Worm (Caenorhabditis elegans) whole organism, mixed stage, embryonic: ENCODE results near the gene zag-1.

Experiments
- ceh-83 ChIP-seq: fragments of 200-800 bp; sonication (Bioruptor generic); optimal IDR thresholded peaks from 2 replicates; lab custom pipeline; 2018; ENCODE audit warnings: mild to moderate bottlenecking, missing genetic modification characterization, missing compliant biosample characterization
- elt-3 ChIP-seq: fragments of 150-350 bp; optimal IDR thresholded peaks from 2 replicates; lab custom pipeline; 2014; ENCODE audit warnings: missing biosample characterization, missing genetic modification characterization
- lsy-2 ChIP-seq: fragments of 150-350 bp; optimal IDR thresholded peaks from 2 replicates; lab custom pipeline; 2014; ENCODE audit warnings: missing biosample characterization, missing genetic modification characterization
- nhr-12 ChIP-seq: fragments of 150-350 bp; optimal IDR thresholded peaks from 2 replicates; lab custom pipeline; 2014; ENCODE audit warnings: missing biosample characterization, missing genetic modification characterization
- nhr-2 ChIP-seq: fragments of 150-350 bp; optimal IDR thresholded peaks from 2 replicates; lab custom pipeline; 2014; ENCODE audit warnings: missing biosample characterization, missing genetic modification characterization
- nhr-237 ChIP-seq: fragments of 150-350 bp; optimal IDR thresholded peaks from 2 replicates; lab custom pipeline; 2014; ENCODE audit warnings: missing biosample characterization, missing genetic modification characterization
- pha-4 ChIP-seq: fragments of 150-350 bp; optimal IDR thresholded peaks from 2 replicates; lab custom pipeline; 2018; ENCODE audit warnings: missing biosample characterization, missing genetic modification reagents, missing genetic modification characterization
- tbx-8 ChIP-seq: fragments of 200-800 bp; sonication (Bioruptor generic); optimal IDR thresholded peaks from 2 replicates; lab custom pipeline; 2018; ENCODE audit warnings: mild to moderate bottlenecking, missing genetic modification characterization, moderate library complexity, missing compliant biosample characterization
- unc-39 ChIP-seq: fragments of 150-350 bp; optimal IDR thresholded peaks from 2 replicates; lab custom pipeline; 2014; ENCODE audit warnings: missing biosample characterization, missing genetic modification characterization
- ztf-11 ChIP-seq: fragments of 150-350 bp; optimal IDR thresholded peaks from 2 replicates; lab custom pipeline; 2014; ENCODE audit warnings: missing biosample characterization, missing genetic modification characterization

DNA sequence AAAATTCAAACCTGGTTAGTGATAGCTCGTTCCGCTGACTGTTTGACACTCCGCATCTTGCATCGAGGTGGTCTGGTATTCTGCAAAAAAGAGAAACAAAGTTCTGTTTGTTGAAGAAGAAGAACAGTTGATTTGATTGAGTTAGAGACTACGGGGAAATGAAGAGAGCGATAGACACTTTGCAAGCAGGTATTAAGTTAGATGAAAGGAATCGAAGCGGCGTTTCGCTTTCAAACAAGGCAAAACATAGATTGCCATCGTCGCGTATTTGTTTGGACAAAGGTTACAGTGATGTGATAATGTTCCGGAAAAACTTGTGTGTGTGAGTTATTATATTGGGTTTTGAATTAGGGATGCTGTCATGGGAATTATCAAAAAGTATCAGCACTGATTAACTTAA, 38.4 kb upstream of the zag-1 start:
- TF ChIP-seq ztf-11: no peak
- TF ChIP-seq nhr-12 (tag; lab: Kevin White, UChicago): no peak
- no peak for TF ChIP-seq nhr-237 (tag; lab: Kevin White, UChicago)
- no peak for TF ChIP-seq ceh-83 (GFP tag; lab: Kevin White, UChicago)
- no peak for TF ChIP-seq unc-39 (tag; lab: Kevin White, UChicago)
- TF ChIP-seq elt-3 (tag; lab: Kevin White, UChicago): no peak
- no peak for TF ChIP-seq nhr-2 (tag; lab: Kevin White, UChicago)
- TF ChIP-seq pha-4 (tag; lab: Kevin White, UChicago): no peak
- no peak for TF ChIP-seq tbx-8
- no peak for TF ChIP-seq lsy-2 (tag; lab: Kevin White, UChicago)
